Worm (Caenorhabditis elegans) whole organism, L2 larva: ENCODE data around the gene K08D10.11.

Experiments
- C34F6.9 ChIP-seq: fragments of 150-350 bp; optimal IDR thresholded peaks from 2 replicates; lab custom pipeline; 2014; ENCODE audit warnings: missing biosample characterization, missing genetic modification characterization
- R02D3.7 ChIP-seq: fragments of 150-350 bp; optimal IDR thresholded peaks from 2 replicates; lab custom pipeline; 2014; ENCODE audit warnings: missing biosample characterization, missing genetic modification characterization
- Y55F3AM.14 ChIP-seq: fragments of 200-800 bp; sonication (Bioruptor generic); optimal IDR thresholded peaks from 2 replicates; lab custom pipeline; 2018; ENCODE audit warnings: mild to moderate bottlenecking, missing genetic modification characterization, missing compliant biosample characterization
- ZK546.5 ChIP-seq: sonication (generic microtip); optimal IDR thresholded peaks from 2 replicates; lab custom pipeline; 2017; ENCODE audit warnings: missing biosample characterization, missing genetic modification characterization
- alr-1 ChIP-seq: fragments of 150-350 bp; optimal IDR thresholded peaks from 2 replicates; lab custom pipeline; 2014; ENCODE audit warnings: missing biosample characterization, missing genetic modification characterization
- ceh-16 ChIP-seq: fragments of 150-350 bp; optimal IDR thresholded peaks from 2 replicates; lab custom pipeline; 2014; ENCODE audit warnings: missing biosample characterization, missing genetic modification characterization
- ceh-82 ChIP-seq: fragments of 150-350 bp; optimal IDR thresholded peaks from 2 replicates; lab custom pipeline; 2014; ENCODE audit warnings: missing biosample characterization, missing genetic modification characterization
- crh-2 ChIP-seq: sonication (generic microtip); optimal IDR thresholded peaks from 2 replicates; lab custom pipeline; 2017; ENCODE audit warnings: missing biosample characterization, missing genetic modification characterization
- dmd-4 ChIP-seq: sonication (generic microtip); optimal IDR thresholded peaks from 2 replicates; lab custom pipeline; 2017; ENCODE audit warnings: missing biosample characterization, missing genetic modification characterization
- egl-27 ChIP-seq: sonication (generic microtip); optimal IDR thresholded peaks from 3 replicates; lab custom pipeline; 2017; ENCODE audit warnings: missing biosample characterization, missing genetic modification reagents, missing genetic modification characterization
- fos-1 ChIP-seq: fragments of 150-350 bp; optimal IDR thresholded peaks from 2 replicates; lab custom pipeline; 2014; ENCODE audit warnings: missing biosample characterization, missing genetic modification characterization
- lin-11 ChIP-seq: fragments of 150-350 bp; sonication (generic microtip); optimal IDR thresholded peaks from 2 replicates; lab custom pipeline; 2014; ENCODE audit warnings: missing biosample characterization, missing genetic modification characterization, inconsistent platforms, mixed read lengths
- lin-39 ChIP-seq: fragments of 150-350 bp; optimal IDR thresholded peaks from 2 replicates; lab custom pipeline; 2014; ENCODE audit warnings: missing biosample characterization, missing genetic modification reagents, missing genetic modification characterization
- lsy-2 ChIP-seq, 2 experiments: fragments of 150-350 bp in 1 of 2; sonication (generic microtip) in 1 of 2; optimal IDR thresholded peaks; 2 replicates each; lab custom pipeline; 2014 to 2017; ENCODE audit warnings: missing biosample characterization in 2 of 2, missing genetic modification characterization in 2 of 2
- mbf-1 ChIP-seq: sonication (generic microtip); optimal IDR thresholded peaks from 2 replicates; lab custom pipeline; 2017; ENCODE audit warnings: missing biosample characterization, missing genetic modification characterization
- mdl-1 ChIP-seq, 2 experiments: fragments of 150-350 bp in 1 of 2; sonication (generic microtip) in 1 of 2; optimal IDR thresholded peaks; 2 replicates each; lab custom pipeline; 2017; ENCODE audit warnings: missing biosample characterization in 2 of 2, missing genetic modification characterization in 2 of 2
- nhr-11 ChIP-seq: fragments of 150-350 bp; optimal IDR thresholded peaks from 2 replicates; lab custom pipeline; 2014; ENCODE audit warnings: missing biosample characterization, missing genetic modification characterization
- nhr-12 ChIP-seq: fragments of 150-350 bp; optimal IDR thresholded peaks from 2 replicates; lab custom pipeline; 2014; ENCODE audit warnings: missing biosample characterization, missing genetic modification characterization
- nhr-129 ChIP-seq: fragments of 150-350 bp; optimal IDR thresholded peaks from 2 replicates; lab custom pipeline; 2014; ENCODE audit warnings: missing biosample characterization, missing genetic modification characterization
- nhr-21 ChIP-seq: fragments of 150-350 bp; optimal IDR thresholded peaks from 2 replicates; lab custom pipeline; 2014; ENCODE audit warnings: missing biosample characterization, missing genetic modification characterization
- nhr-23 ChIP-seq: fragments of 150-350 bp; optimal IDR thresholded peaks from 2 replicates; lab custom pipeline; 2014; ENCODE audit warnings: missing biosample characterization, missing genetic modification reagents, missing genetic modification characterization
- nhr-237 ChIP-seq: fragments of 150-350 bp; optimal IDR thresholded peaks from 2 replicates; lab custom pipeline; 2014; ENCODE audit warnings: missing biosample characterization, missing genetic modification characterization
- nhr-25 ChIP-seq: fragments of 150-350 bp; sonication (generic microtip); optimal IDR thresholded peaks from 3 replicates; lab custom pipeline; 2014; ENCODE audit warnings: missing biosample characterization, missing genetic modification characterization
- nhr-77 ChIP-seq: fragments of 150-350 bp; optimal IDR thresholded peaks from 2 replicates; lab custom pipeline; 2014; ENCODE audit warnings: missing biosample characterization, missing genetic modification characterization
- sem-4 ChIP-seq: fragments of 150-350 bp; optimal IDR thresholded peaks from 2 replicates; lab custom pipeline; 2014; ENCODE audit warnings: missing biosample characterization, missing genetic modification reagents, missing genetic modification characterization
- sma-9 ChIP-seq, 2 experiments: fragments of 150-350 bp in 1 of 2; sonication (generic microtip) in 1 of 2; optimal IDR thresholded peaks; 2 replicates each; lab custom pipeline; 2014 to 2016; ENCODE audit warnings: missing genetic modification characterization in 2 of 2, mild to moderate bottlenecking in 1 of 2, missing biosample characterization in 1 of 2, missing compliant biosample characterization in 1 of 2, missing genetic modification reagents in 1 of 2, moderate library complexity in 1 of 2
- zag-1 ChIP-seq: fragments of 150-350 bp; optimal IDR thresholded peaks from 2 replicates; lab custom pipeline; 2014; ENCODE audit warnings: missing biosample characterization, missing genetic modification characterization
- ztf-1 ChIP-seq: fragments of 200-800 bp; sonication (Bioruptor generic); conservative IDR thresholded peaks from 2 replicates; pipeline ENCODE4 v1.3.6; 2022; ENCODE audit warnings: missing genetic modification characterization, missing compliant biosample characterization
- ztf-4 ChIP-seq: fragments of 150-350 bp; optimal IDR thresholded peaks from 2 replicates; lab custom pipeline; 2014; ENCODE audit warnings: missing biosample characterization, missing genetic modification characterization

K08D10.11 gene

DNA sequence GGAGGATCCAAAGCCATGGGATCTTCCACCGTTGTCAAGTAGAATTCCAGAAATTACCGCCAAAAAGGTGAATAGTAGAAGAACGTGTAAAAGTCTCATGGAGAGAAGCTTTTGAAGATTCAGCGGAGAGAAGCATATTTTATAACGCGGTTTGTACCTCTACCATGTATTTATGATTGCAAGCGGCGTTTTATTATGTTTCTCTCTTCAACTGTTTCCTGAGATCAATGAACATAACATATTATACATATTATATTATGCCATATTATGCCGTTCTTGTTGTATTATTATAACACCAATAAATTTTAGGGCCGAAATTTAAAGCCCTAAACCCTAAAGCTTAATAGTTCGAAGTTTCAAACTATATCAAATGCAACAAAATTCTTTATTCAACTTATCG is 45.7 kb downstream of the K08D10.11 start, which contains the start of gene F49F1.18:
Gene F49F1.18, minus strand, starts transcription at position 101 of the 400 bp plus-strand sequence.
- TF ChIP-seq nhr-237 (tag; lab: Kevin White, UChicago) = no peak
- TF ChIP-seq egl-27 = no peak
- TF ChIP-seq C34F6.9 (tag; lab: Kevin White, UChicago) = no peak
- no peak for TF ChIP-seq crh-2
- no peak for TF ChIP-seq Y55F3AM.14 (GFP tag; lab: Kevin White, UChicago)
- TF ChIP-seq nhr-12 (tag; lab: Kevin White, UChicago) = no peak
- no peak for TF ChIP-seq ztf-4 (tag; lab: Kevin White, UChicago)
- TF ChIP-seq lin-11 (tag; lab: Kevin White, UChicago) = no peak
- TF ChIP-seq lin-39 (tag; lab: Kevin White, UChicago) = no peak
- TF ChIP-seq nhr-129 (tag; lab: Kevin White, UChicago) = no peak
- no peak for TF ChIP-seq ceh-16
- no peak for TF ChIP-seq lsy-2 (tag; optimal IDR thresholded peaks at IDR 0.05; lab: Kevin White, UChicago)
- no peak for TF ChIP-seq mbf-1
- no peak for TF ChIP-seq nhr-25 (tag; lab: Kevin White, UChicago)
- TF ChIP-seq ZK546.5 (tag; lab: Kevin White, UChicago) = no peak
- TF ChIP-seq dmd-4 (tag; lab: Kevin White, UChicago) = no peak
- TF ChIP-seq nhr-11 = no peak
- no peak for TF ChIP-seq sem-4 (tag; lab: Kevin White, UChicago)

DNA sequence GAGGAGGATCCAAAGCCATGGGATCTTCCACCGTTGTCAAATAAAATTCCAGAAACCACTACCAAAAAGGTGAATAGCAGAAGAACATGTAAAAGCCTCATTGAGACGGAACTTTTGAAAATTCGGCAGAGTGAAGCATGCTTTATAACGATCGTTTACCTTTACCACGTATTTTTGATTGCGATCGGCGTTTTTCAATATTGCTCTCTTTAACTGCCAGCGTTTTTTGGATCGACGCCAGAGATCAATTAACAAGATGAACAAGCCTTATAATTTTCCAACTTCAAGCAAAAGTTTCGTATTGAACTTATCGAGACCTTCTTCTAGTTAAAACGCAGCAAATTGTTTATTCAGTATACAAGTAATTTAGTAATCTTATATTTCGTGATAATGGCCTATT is 47.0 kb downstream of the K08D10.11 start, which contains the start of gene F49F1.10:
Gene F49F1.10, minus strand, starts transcription at position 101 of the 400 bp plus-strand sequence.
- TF ChIP-seq zag-1 (no peak), alr-1 (tag; lab: Kevin White, UChicago) (no peak)
- TF ChIP-seq, all 48 proteins: peak for 0

DNA sequence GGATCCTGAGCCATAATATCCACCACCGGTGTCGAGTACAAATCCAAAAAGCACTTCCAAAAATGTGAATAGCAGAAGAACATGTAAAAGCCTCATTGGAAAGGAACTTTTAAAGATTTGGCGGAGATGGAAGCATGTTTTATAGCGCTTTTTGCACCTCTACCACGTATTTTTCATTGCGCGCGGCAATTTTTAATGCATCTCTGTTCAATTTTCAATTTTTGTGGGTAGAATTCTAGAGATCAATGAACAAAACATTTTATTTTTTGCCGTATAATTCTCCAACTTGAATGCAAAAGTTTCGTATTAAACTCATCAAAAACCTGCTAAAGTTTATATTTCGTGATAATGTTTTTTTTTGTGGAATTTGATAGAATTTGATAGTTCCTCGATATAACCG is 48.5 kb downstream of the K08D10.11 start, which contains the start of gene F49F1.9:
Gene F49F1.9, minus strand, starts transcription at position 101 of the 400 bp plus-strand sequence.
- TF ChIP-seq nhr-77 (tag; lab: Kevin White, UChicago) (no peak), ceh-82 (tag; lab: Kevin White, UChicago) (no peak), fos-1 (tag; lab: Kevin White, UChicago) (no peak), sma-9 (GFP tag; optimal IDR thresholded peaks at IDR 0.05; lab: Kevin White, UChicago) (no peak), sma-9 (tag; optimal IDR thresholded peaks at IDR 0.05; lab: Kevin White, UChicago) (no peak), R02D3.7 (tag; lab: Kevin White, UChicago) (no peak)

DNA sequence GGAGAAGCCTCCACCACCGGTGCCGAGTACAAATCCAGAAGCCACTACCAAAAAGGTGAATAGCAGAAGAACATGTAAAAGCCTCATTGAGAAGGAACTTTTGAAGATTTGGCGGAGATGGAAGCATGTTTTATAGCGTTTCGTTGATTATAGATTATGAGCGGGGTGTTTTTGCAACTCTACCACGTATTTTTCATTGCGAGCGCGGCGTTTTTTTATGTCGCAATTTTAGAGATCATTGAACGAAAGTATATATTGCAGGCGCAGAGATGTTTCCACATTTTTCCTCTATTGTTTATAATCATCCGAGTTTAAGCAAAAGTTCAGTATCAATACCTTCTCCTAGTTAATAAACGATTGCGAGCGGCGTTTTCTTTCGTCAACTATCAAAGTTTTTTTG is 50.3 kb downstream of the K08D10.11 start, which contains the start of gene F49F1.17:
Gene F49F1.17, minus strand, starts transcription at position 101 of the 400 bp plus-strand sequence.
- TF ChIP-seq mdl-1 (tag; optimal IDR thresholded peaks at IDR 0.05; lab: Kevin White, UChicago) = no peak
- no peak for TF ChIP-seq ztf-1 (GFP tag; lab: Robert Waterston, UW)
- no peak for TF ChIP-seq nhr-23 (tag; lab: Kevin White, UChicago)
- TF ChIP-seq nhr-21 (tag; lab: Kevin White, UChicago) = no peak
- no peak for TF ChIP-seq dmd-4 (tag; lab: Kevin White, UChicago)
- no peak for TF ChIP-seq nhr-12 (tag; lab: Kevin White, UChicago)
